Fruit fly (Drosophila melanogaster): ENCODE data around the gene H2.0.
A peak's percentile ranks its signal among the peaks of the same experiment; 100 is the strongest.

The H2.0 gene

DNA sequence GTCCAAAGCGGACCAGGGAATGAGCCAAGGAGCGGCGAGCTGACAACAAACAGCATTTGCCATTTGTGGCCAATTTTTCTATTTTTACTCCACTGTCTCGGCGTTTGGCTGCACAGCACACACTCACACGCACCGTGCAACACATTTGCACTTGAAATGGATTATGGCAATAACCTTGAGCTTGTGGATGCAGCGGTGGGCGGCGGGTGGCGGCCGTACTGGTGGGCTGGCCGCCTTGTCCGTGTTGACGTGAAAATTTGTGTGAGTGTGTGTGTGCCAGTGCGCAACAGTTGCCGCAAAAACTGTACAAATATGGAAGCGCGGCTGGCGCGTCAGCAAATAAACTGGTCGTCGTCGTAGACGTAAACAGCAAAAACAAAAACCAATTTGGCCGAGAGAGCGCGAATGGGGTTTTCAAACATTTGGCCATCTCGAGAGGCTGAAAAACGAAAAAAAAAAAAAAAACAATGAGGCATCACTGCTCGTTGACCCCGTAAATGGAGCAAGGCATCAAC, 44.1 kb downstream of the H2.0 start:
- no peak for TF ChIP-seq noc (tag; optimal IDR thresholded peaks at IDR 0.05)

DNA sequence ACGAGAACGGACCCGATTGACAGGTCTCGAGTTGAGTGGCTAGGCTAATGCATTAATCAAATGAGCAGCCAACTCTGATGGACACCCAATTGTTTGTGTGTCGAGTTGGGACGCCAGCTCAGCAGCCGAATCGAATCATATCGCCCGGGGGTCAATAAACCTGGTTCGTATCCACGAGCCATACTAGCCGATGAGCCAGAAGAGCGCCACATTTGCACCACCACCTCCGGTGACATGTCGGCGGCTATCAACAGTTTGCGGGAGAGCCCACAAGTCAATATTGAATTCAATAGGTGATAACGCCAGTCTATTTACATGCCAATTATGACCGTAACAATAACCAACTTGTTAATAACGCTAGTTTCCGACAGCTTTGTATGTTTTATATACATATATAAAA, 45.1 kb downstream of the H2.0 start:
- peak; percentile 34 for TF ChIP-seq noc (tag; optimal IDR thresholded peaks at IDR 0.05)

DNA sequence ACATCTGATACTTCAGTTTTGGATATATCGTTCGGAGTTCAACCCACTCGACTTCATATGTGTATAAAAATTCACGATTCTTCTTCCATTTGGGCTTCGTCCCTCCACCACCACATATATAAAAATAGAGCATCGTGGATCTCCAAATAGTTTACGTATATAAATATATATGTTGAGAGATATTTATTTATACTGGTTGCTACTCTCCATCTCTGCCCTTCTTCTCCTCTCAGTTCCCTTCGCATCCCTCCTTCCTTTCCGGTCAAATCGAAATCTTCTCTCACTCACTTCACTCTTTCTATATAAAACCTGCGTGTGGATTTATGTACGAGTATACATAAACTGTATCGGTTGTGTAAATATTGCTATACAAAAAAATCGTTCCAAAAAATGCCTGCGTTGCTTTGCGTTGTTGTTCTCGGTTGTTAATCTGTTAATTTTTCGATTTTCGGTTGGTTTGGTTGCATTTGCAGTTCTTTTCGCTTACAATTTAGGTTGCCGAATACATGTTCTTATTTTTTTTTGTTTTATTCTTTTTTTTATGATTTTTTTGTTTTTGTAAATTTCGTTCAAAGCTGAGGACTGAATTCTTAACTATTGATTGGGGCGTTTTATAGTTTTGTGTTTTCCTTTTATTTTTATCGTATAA, 46.5 kb downstream of the H2.0 start:
- TF ChIP-seq noc (tag; optimal IDR thresholded peaks at IDR 0.05), result no peak

DNA sequence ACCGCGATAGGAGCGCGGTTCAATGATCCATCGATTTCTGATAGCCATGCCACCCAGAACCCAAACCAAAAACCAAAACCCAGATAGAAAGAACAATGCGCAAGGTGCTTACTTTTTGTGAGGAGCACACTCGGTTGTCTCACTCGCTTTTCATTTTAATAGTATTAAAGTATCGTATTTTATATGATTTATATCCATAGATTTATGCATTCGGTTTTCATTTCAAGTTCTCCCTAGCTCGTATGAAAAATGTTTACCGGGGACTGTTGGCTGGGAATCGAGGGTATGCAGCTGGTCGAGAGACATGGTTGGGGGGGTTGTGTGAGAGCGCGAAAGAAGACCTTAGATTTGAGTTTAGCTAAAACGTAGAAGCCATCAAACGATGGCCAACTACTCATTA, 47.2 kb downstream of the H2.0 start:
- TF ChIP-seq noc (tag; optimal IDR thresholded peaks at IDR 0.05), result peak; percentile 58

DNA sequence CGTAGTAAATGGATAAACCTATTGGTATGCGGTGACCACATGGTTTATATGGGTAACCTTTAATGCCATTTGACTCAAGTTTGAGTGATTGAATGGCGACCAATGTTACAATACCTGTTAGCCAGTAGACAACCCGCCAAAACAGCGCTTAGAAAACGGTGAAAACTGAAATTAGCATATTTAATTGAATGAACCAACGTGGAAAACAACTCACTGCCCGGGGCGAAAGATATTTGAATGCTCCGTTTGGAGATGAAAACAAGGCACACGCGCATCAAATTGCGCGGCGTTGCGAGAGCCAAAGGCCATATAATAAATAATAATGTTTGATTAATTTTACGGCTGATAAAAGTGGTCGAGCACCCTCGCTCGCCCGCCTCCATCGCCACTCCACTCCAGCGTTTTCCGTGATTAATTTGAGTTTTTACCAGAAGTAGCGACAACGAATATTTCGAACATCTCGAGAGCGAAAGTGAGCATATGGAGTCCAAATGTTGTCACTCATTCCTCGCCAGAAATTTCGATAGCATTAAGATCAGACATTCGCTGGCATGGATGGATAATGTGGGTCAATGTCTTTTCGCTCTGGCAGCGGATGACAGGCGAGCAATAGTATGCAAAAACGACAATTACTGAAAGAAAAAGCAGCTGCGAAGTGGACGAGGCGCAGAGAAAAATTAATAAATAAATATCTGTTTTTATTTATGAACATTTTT, 48.0 kb downstream of the H2.0 start:
- TF ChIP-seq noc (tag; optimal IDR thresholded peaks at IDR 0.05), result no peak

DNA sequence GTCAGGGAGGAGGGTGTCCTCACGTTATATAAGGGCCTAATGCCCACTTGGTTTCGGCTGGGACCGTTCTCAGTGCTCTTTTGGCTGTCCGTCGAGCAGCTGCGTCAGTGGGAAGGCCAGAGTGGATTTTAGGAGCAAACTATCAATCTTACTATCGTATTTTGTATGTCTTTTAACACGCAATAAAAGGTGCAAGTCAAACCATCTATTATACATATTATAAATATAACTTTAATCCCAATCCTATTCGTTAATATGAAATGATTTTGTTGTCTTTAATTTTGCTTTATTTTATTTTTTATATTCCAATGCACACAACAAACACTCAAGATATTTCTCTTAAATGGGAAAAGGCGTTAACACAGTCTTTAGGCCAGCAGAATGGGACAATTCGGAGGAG, 49.6 kb downstream of the H2.0 start, which contains the start of gene Ucp4B:
Gene Ucp4B, plus strand, starts transcription at position 301 of the 400 bp plus-strand sequence.
- no peak for TF ChIP-seq noc (tag; optimal IDR thresholded peaks at IDR 0.05)

DNA sequence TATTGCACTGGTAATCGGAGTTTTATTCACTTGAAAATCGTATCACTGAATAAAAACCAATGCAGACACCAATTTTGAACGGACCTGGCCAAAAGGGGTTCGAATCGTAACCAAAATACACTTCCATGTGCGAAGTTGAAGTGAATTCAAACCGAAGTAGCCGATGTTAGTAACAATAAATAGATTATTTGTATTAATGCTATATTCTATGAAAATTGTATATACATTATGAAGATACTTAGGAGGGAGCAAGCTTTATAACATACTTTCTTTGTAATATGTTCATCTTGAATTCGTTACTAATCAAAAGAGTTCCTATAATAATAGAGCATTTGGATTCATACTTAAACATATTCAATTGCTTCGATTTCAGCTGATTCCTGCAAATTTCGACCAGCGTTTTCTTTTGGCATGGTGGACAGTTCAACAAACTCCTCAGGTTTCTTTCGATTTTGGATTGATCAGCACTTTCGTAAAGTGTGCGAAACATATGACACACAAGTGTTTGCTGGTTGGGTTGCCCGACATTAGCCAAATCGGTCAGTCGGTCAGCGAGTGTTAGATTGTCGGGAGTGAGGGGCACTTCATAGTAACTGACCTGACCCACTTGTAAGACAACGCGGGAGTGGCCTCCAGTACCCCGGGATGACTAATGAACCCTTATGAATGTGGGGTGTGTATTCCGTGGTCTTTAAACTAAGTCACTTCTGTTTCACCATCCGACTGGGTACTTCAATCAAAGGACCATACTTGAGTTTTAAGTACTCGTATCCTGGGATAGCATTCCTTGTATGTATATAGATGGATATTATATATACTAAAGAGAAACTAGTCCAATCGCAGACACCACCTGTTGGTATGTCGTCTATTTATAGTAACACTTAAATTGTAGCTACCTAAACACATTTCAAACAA, 51.2 kb downstream of the H2.0 start, which contains the start of the genes CG13992 and Ucp4C:
Gene CG13992, minus strand, starts transcription at position 51 of the 915 bp plus-strand sequence.
Gene Ucp4C, plus strand, starts transcription at position 865 of the 915 bp plus-strand sequence.
- TF ChIP-seq noc (tag; optimal IDR thresholded peaks at IDR 0.05), result no peak

DNA sequence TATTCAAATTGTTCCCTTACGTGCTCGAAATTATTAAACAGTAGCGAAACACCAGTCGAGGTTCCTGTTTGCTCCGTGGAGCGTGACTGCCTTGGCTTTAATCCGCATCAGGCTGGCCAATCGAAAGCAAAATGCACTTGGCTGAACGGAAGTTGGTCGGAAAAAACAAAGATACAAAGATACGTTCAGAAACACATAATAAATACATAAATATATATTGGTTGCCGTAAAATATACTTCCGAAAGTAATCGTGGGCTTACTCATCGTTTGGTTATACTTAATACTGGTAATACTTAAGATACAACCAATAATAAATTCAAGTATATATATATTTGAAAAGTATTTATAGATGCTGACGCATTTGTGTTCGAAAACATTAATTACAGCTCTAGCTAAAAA, 54.4 kb downstream of the H2.0 start, which contains the start of gene psd:
Gene psd, minus strand, starts transcription at position 101 of the 400 bp plus-strand sequence.
- TF ChIP-seq noc (tag; optimal IDR thresholded peaks at IDR 0.05), result no peak

DNA sequence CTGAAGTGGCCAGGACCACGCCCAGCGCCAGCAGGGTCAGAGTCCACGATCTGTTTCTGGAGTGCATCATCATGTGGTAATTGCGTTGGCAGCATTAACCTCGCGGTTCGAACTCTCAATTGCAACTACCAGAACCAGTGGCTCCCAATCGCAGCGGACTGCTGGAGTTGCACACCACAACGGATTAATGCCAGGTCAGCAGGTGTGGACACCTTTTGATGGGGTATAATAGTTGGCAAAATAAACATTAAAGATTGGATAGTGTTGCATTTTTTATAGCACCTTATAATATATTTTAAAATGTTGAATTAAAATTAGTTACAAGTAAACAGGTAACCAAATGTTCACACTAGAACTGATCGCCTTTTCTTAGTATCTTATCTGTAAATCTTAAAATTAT, 55.0 kb downstream of the H2.0 start:
- no peak for TF ChIP-seq noc (tag; optimal IDR thresholded peaks at IDR 0.05)

DNA sequence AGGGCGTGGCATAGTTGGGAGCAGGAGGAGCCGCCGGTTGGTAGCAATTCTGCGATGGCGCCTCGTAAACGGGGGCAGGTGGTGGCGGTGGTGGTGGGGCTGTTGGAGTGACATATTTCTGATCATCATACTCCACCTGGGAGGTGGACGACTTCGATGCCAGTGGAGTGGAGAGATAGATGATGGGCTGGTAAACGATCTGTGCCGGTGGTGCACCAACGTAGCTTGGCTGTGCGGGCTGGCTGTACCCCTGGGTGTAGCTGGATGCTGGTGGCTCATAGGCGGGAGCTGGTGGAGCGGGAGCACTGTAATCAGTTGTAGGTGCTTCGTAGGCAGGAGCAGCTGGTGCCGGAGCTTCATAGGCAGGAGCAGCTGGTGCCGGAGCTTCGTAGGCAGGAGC, 56.0 kb downstream of the H2.0 start:
- TF ChIP-seq noc (tag; optimal IDR thresholded peaks at IDR 0.05), result no peak
